Fruit fly (Drosophila melanogaster) whole organism, adult: Measurements from ENCODE around the gene Droj2.

ENCODE experiments used
- CG1620 ChIP-seq: fragments of 200-800 bp; sonication (Bioruptor generic); optimal IDR thresholded peaks from 2 replicates; lab custom pipeline; 2016; ENCODE audit warnings: missing biosample characterization, missing genetic modification characterization
- CG33017 ChIP-seq: fragments of 200-800 bp; sonication (Bioruptor generic); optimal IDR thresholded peaks from 2 replicates; lab custom pipeline; 2018; ENCODE audit warnings: missing biosample characterization, mild to moderate bottlenecking, missing genetic modification characterization, moderate library complexity
- CG5204 ChIP-seq: fragments of 200-800 bp; sonication (Bioruptor generic); optimal IDR thresholded peaks from 2 replicates; lab custom pipeline; 2016; ENCODE audit warnings: missing biosample characterization, missing genetic modification characterization
- CG7045 ChIP-seq: fragments of 200-800 bp; sonication (Bioruptor generic); optimal IDR thresholded peaks from 2 replicates; lab custom pipeline; 2017; ENCODE audit warnings: missing biosample characterization, mild to moderate bottlenecking, missing genetic modification characterization
- Clk ChIP-seq: fragments of 200-800 bp; sonication (Bioruptor generic); optimal IDR thresholded peaks from 2 replicates; lab custom pipeline; 2017; ENCODE audit warnings: missing biosample characterization, missing genetic modification characterization
- Hr96 ChIP-seq: fragments of 200-800 bp; sonication (Bioruptor generic); optimal IDR thresholded peaks from 2 replicates; lab custom pipeline; 2016; ENCODE audit warnings: missing biosample characterization, missing genetic modification characterization
- Mnt ChIP-seq: fragments of 200-800 bp; sonication (Bioruptor generic); optimal IDR thresholded peaks from 2 replicates; lab custom pipeline; 2016; ENCODE audit warnings: missing biosample characterization, mild to moderate bottlenecking, missing genetic modification characterization
- bab1 ChIP-seq: fragments of 200-800 bp; sonication (Bioruptor generic); optimal IDR thresholded peaks from 3 replicates; lab custom pipeline; 2019; ENCODE audit warnings: missing biosample characterization, mild to moderate bottlenecking, missing genetic modification characterization, moderate library complexity
- cic ChIP-seq: fragments of 200-800 bp; sonication (Bioruptor generic); optimal IDR thresholded peaks from 2 replicates; lab custom pipeline; 2017; ENCODE audit warnings: missing biosample characterization, mild to moderate bottlenecking, missing genetic modification characterization, moderate library complexity
- kay ChIP-seq: fragments of 200-800 bp; sonication (Bioruptor generic); peaks from one replicate; lab custom pipeline; 2016; ENCODE audit warnings: missing biosample characterization, missing genetic modification characterization, borderline replicate concordance

DNA sequence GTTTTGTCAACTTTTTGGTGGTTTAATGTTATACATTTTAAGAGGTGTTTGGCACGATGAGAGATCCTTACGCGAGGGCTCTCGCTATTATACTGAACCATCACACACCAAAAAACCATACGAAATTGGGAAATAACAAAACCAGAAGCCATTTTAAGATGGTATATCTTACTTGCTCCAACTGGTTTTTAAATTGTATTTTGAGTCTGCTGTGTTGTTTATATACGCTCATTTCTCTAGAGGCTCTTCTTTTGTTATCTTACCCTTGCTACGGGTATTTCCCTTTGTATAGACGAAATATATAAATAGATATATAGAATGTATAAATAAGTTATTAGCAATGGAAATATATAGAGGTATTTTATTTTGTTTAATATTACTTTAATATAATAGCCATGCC is 25.0 kb downstream of the Droj2 start, which contains the start of gene yellow-e2:
- no peak for TF ChIP-seq CG7045 (GFP tag; lab: Kevin White, UChicago)
- TF ChIP-seq CG33017 (tag; lab: Kevin White, UChicago) = no peak
- TF ChIP-seq Hr96 (GFP tag; lab: Kevin White, UChicago) = no peak
- TF ChIP-seq CG1620 = no peak
- no peak for TF ChIP-seq kay (GFP tag; lab: Kevin White, UChicago)
- no peak for TF ChIP-seq cic (GFP tag; lab: Kevin White, UChicago)
- TF ChIP-seq Clk (GFP tag; lab: Kevin White, UChicago) = no peak
- no peak for TF ChIP-seq bab1 (GFP tag; lab: Kevin White, UChicago)
- no peak for TF ChIP-seq CG5204 (GFP tag; lab: Kevin White, UChicago)
- TF ChIP-seq Mnt (GFP tag; lab: Kevin White, UChicago) = no peak
